Fruit fly (Drosophila melanogaster): ENCODE data around the gene CG14322.

Gene CG14322

dm6 chr3R:17679368-17679997 lies 32.0 kb downstream of the CG14322 start (continued):
- TF ChIP-seq Dll (GFP tag; IDR thresholded peaks at IDR 0.05; ENCODE audit: partially characterized antibody), result no peak
- peak; percentile 49 for TF ChIP-seq CG2712 (tag; optimal IDR thresholded peaks at IDR 0.05)
- TF ChIP-seq CG7987 (GFP tag; optimal IDR thresholded peaks at IDR 0.05), result no peak
- peak; percentile 37 for TF ChIP-seq CG2120 (GFP tag; optimal IDR thresholded peaks at IDR 0.05)
- no peak for TF ChIP-seq lmd (GFP tag; IDR thresholded peaks at IDR 0.05)
- no peak for TF ChIP-seq CG14441 (GFP tag; IDR thresholded peaks at IDR 0.05)
- TF ChIP-seq CG14710 (tag; optimal IDR thresholded peaks at IDR 0.05), result peak; percentile 2
- TF ChIP-seq sens (GFP tag), result peak; percentile 71
- no peak for TF ChIP-seq CG12219 (GFP tag; optimal IDR thresholded peaks at IDR 0.05)
- no peak for TF ChIP-seq CG12299 (tag; optimal IDR thresholded peaks at IDR 0.05)
- TF ChIP-seq H2.0 (GFP tag; IDR thresholded peaks at IDR 0.05), result no peak
- TF ChIP-seq Asciz (GFP tag; optimal IDR thresholded peaks at IDR 0.05), result no peak
- TF ChIP-seq al (GFP tag; IDR thresholded peaks at IDR 0.05), result no peak
- no peak for TF ChIP-seq CG3407 (GFP tag; optimal IDR thresholded peaks at IDR 0.05)
- no peak for TF ChIP-seq CG33213 (GFP tag; optimal IDR thresholded peaks at IDR 0.05)
- no peak for TF ChIP-seq CG30431 (GFP tag; optimal IDR thresholded peaks at IDR 0.05)
- TF ChIP-seq twi (tag; optimal IDR thresholded peaks at IDR 0.05), result no peak
- no peak for TF ChIP-seq crp (GFP tag; optimal IDR thresholded peaks at IDR 0.05)
- no peak for TF ChIP-seq bcd (GFP tag; optimal IDR thresholded peaks at IDR 0.05)
- TF ChIP-seq dati (GFP tag; IDR thresholded peaks at IDR 0.05), result no peak
- TF ChIP-seq her (GFP tag; optimal IDR thresholded peaks at IDR 0.05), result no peak
- TF ChIP-seq CoRest (tag; optimal IDR thresholded peaks at IDR 0.05), result no peak
- TF ChIP-seq Dip3 (GFP tag; optimal IDR thresholded peaks at IDR 0.05), result no peak
- TF ChIP-seq CG7839 (tag; optimal IDR thresholded peaks at IDR 0.05), result peak; percentile 8
- no peak for TF ChIP-seq ERR (GFP tag; optimal IDR thresholded peaks at IDR 0.05)
- no peak for TF ChIP-seq E2f1 (GFP tag; IDR thresholded peaks at IDR 0.05)
- no peak for TF ChIP-seq ap (GFP tag; IDR thresholded peaks at IDR 0.05)
- TF ChIP-seq org-1 (GFP tag; optimal IDR thresholded peaks at IDR 0.05), result no peak
- TF ChIP-seq Poxn (GFP tag; IDR thresholded peaks at IDR 0.05), result no peak
- no peak for TF ChIP-seq Spps (tag; optimal IDR thresholded peaks at IDR 0.05)
- TF ChIP-seq cg (GFP tag; optimal IDR thresholded peaks at IDR 0.05), result no peak
- TF ChIP-seq gsb (GFP tag; IDR thresholded peaks at IDR 0.05), result no peak
- no peak for TF ChIP-seq pho (GFP tag; optimal IDR thresholded peaks at IDR 0.05)
- TF ChIP-seq lilli (GFP tag; optimal IDR thresholded peaks at IDR 0.05), result peak; percentile 20
- TF ChIP-seq Sin3A (optimal IDR thresholded peaks at IDR 0.05), result no peak
- TF ChIP-seq CG3995 (GFP tag; optimal IDR thresholded peaks at IDR 0.05), result no peak
- TF ChIP-seq CG1792 (GFP tag; optimal IDR thresholded peaks at IDR 0.05), result no peak
- TF ChIP-seq Doc3 (GFP tag; IDR thresholded peaks at IDR 0.05; ENCODE audit: partially characterized antibody), result no peak
- peak; percentile 20 for TF ChIP-seq unpg (GFP tag; optimal IDR thresholded peaks at IDR 0.05)
- peak; percentile 25 for TF ChIP-seq CG16815 (GFP tag; optimal IDR thresholded peaks at IDR 0.05)
- no peak for TF ChIP-seq CG1233 (GFP tag; optimal IDR thresholded peaks at IDR 0.05)
- no peak for TF ChIP-seq pum (GFP tag; optimal IDR thresholded peaks at IDR 0.05)
- no peak for TF ChIP-seq jumu (GFP tag; optimal IDR thresholded peaks at IDR 0.05)
- peak; percentile 0 for TF ChIP-seq CG12659 (GFP tag; optimal IDR thresholded peaks at IDR 0.05)
- TF ChIP-seq Vsx1 (GFP tag; optimal IDR thresholded peaks at IDR 0.05), result no peak
- TF ChIP-seq nmo (GFP tag; optimal IDR thresholded peaks at IDR 0.05), result peak; percentile 23
- no peak for TF ChIP-seq dimm (GFP tag; IDR thresholded peaks at IDR 0.05)
- no peak for TF ChIP-seq trh (GFP tag; optimal IDR thresholded peaks at IDR 0.05)
- no peak for TF ChIP-seq CG5180 (GFP tag; optimal IDR thresholded peaks at IDR 0.05)
- no peak for TF ChIP-seq Hsf (GFP tag; optimal IDR thresholded peaks at IDR 0.05)
- no peak for TF ChIP-seq CG10267 (tag; optimal IDR thresholded peaks at IDR 0.05)
